Fruit fly (Drosophila melanogaster) whole organism, embryonic: ENCODE results near the gene FASN2.

Experiments
- B-H2 ChIP-seq: fragments of 200-800 bp; sonication (Bioruptor generic); optimal IDR thresholded peaks from 2 replicates; lab custom pipeline; 2018; ENCODE audit warnings: missing biosample characterization, mild to moderate bottlenecking, missing genetic modification characterization
- Bdp1 ChIP-seq: fragments of 200-800 bp; sonication (Bioruptor generic); optimal IDR thresholded peaks from 3 replicates; lab custom pipeline; 2016; ENCODE audit warnings: missing biosample characterization, missing genetic modification characterization
- CG10147 ChIP-seq: fragments of 200-800 bp; sonication (Bioruptor generic); optimal IDR thresholded peaks from 2 replicates; lab custom pipeline; 2019; ENCODE audit warnings: missing biosample characterization, mild to moderate bottlenecking, missing genetic modification characterization, moderate library complexity
- CG10959 ChIP-seq: fragments of 200-800 bp; sonication (Bioruptor generic); IDR thresholded peaks from 2 replicates; pipeline ENCODE4 v1.3.6; 2022; ENCODE audit warnings: missing biosample characterization, missing genetic modification characterization
- CG11085 ChIP-seq: fragments of 200-800 bp; sonication (Bioruptor generic); IDR thresholded peaks from 2 replicates; pipeline ENCODE4 v1.3.6; 2022; ENCODE audit warnings: missing biosample characterization, missing genetic modification characterization
- CG11560 ChIP-seq: fragments of 200-800 bp; sonication (Bioruptor generic); IDR thresholded peaks from 3 replicates; pipeline ENCODE4 v1.3.6; 2022; ENCODE audit warnings: missing biosample characterization, missing genetic modification characterization
- CG14965 ChIP-seq: fragments of 200-800 bp; sonication (Bioruptor generic); optimal IDR thresholded peaks from 2 replicates; lab custom pipeline; 2016; ENCODE audit warnings: missing biosample characterization, missing genetic modification characterization, borderline replicate concordance
- CG15269 ChIP-seq: fragments of 200-800 bp; sonication (Bioruptor generic); optimal IDR thresholded peaks from 2 replicates; lab custom pipeline; 2018; ENCODE audit warnings: missing biosample characterization, mild to moderate bottlenecking, missing genetic modification characterization, moderate library complexity
- CG17568 ChIP-seq: fragments of 200-800 bp; sonication (Bioruptor generic); optimal IDR thresholded peaks from 2 replicates; lab custom pipeline; 2018; ENCODE audit warnings: missing biosample characterization, mild to moderate bottlenecking, missing genetic modification characterization, moderate library complexity
- CG18011 ChIP-seq: fragments of 200-800 bp; sonication (Bioruptor generic); optimal IDR thresholded peaks from 2 replicates; lab custom pipeline; 2017; ENCODE audit warnings: missing biosample characterization, missing genetic modification characterization, mild to moderate bottlenecking, moderate library complexity, missing genotype
- CG18619 ChIP-seq: fragments of 200-800 bp; sonication (Bioruptor generic); optimal IDR thresholded peaks from 3 replicates; lab custom pipeline; 2017; ENCODE audit warnings: missing biosample characterization, mild to moderate bottlenecking, missing genetic modification characterization
- CG31224 ChIP-seq: fragments of 200-800 bp; sonication (Bioruptor generic); IDR thresholded peaks from 2 replicates; pipeline ENCODE4 v1.3.6; 2022; ENCODE audit warnings: missing biosample characterization, missing genetic modification characterization
- CG3281 ChIP-seq: fragments of 200-800 bp; sonication (Bioruptor generic); optimal IDR thresholded peaks from 3 replicates; lab custom pipeline; 2017; ENCODE audit warnings: missing biosample characterization, mild to moderate bottlenecking, missing genetic modification characterization
- CG3847 ChIP-seq: fragments of 200-800 bp; sonication (Bioruptor generic); IDR thresholded peaks from 2 replicates; pipeline ENCODE4 v1.3.6; 2022; ENCODE audit warnings: missing biosample characterization, missing genetic modification characterization
- CG7372 ChIP-seq: fragments of 200-800 bp; sonication (Bioruptor generic); IDR thresholded peaks from 2 replicates; pipeline ENCODE4 v1.3.6; 2022; ENCODE audit warnings: missing biosample characterization, missing genetic modification characterization
- CG8290 ChIP-seq, 3 experiments: fragments of 200-800 bp; sonication (Bioruptor generic); optimal IDR thresholded peaks; 2 replicates each; lab custom pipeline; 2016 to 2019; ENCODE audit warnings: missing biosample characterization in 3 of 3, missing genetic modification characterization in 3 of 3, mild to moderate bottlenecking in 2 of 3, moderate library complexity in 1 of 3
- Dbx ChIP-seq: fragments of 200-800 bp; sonication (Bioruptor generic); IDR thresholded peaks from 3 replicates; pipeline ENCODE4 v1.3.6; 2022; ENCODE audit warnings: missing biosample characterization, missing genetic modification characterization
- Dip3 ChIP-seq: fragments of 200-800 bp; sonication (Bioruptor generic); optimal IDR thresholded peaks from 3 replicates; lab custom pipeline; 2016; ENCODE audit warnings: missing biosample characterization, missing genetic modification characterization
- H15 ChIP-seq: fragments of 200-800 bp; sonication (Bioruptor generic); IDR thresholded peaks from 3 replicates; pipeline ENCODE4 v1.3.6; 2022; ENCODE audit warnings: missing biosample characterization, missing genetic modification characterization
- HLHmδ ChIP-seq: fragments of 200-800 bp; sonication (Bioruptor generic); optimal IDR thresholded peaks from 2 replicates; lab custom pipeline; 2018; ENCODE audit warnings: missing biosample characterization, mild to moderate bottlenecking, missing genetic modification characterization, moderate library complexity
- Hand ChIP-seq: fragments of 200-800 bp; sonication (Bioruptor generic); optimal IDR thresholded peaks from 2 replicates; lab custom pipeline; 2017; ENCODE audit warnings: mild to moderate bottlenecking, missing biosample characterization, missing genetic modification reagents, missing genetic modification characterization
- Hmr ChIP-seq: fragments of 200-800 bp; sonication (Bioruptor generic); optimal IDR thresholded peaks from 3 replicates; lab custom pipeline; 2017; ENCODE audit warnings: mild to moderate bottlenecking, missing biosample characterization, missing genetic modification reagents, missing genetic modification characterization
- Hr78 ChIP-seq, 2 experiments: fragments of 200-800 bp in 1 of 2; fragments of >200 bp in 1 of 2; sonication (Bioruptor generic) in 1 of 2; optimal IDR thresholded peaks; 2 replicates each; lab custom pipeline; 2017 to 2019; ENCODE audit warnings: missing biosample characterization in 2 of 2, missing genetic modification characterization in 2 of 2, mild to moderate bottlenecking in 1 of 2, moderate library complexity in 1 of 2
- MESR4 ChIP-seq: fragments of 200-800 bp; sonication (Bioruptor generic); optimal IDR thresholded peaks from 2 replicates; lab custom pipeline; 2018; ENCODE audit warnings: missing biosample characterization, mild to moderate bottlenecking, missing genetic modification characterization, moderate library complexity
- Max ChIP-seq: fragments of 200-800 bp; sonication (Bioruptor generic); optimal IDR thresholded peaks from 2 replicates; lab custom pipeline; 2016; ENCODE audit warnings: missing biosample characterization, mild to moderate bottlenecking, missing genetic modification characterization
- Nf-YC ChIP-seq: fragments of 200-800 bp; optimal IDR thresholded peaks from 3 replicates; lab custom pipeline; 2019; ENCODE audit warnings: missing biosample characterization, mild to moderate bottlenecking, missing genetic modification characterization, moderate library complexity
- Oli ChIP-seq: fragments of 200-800 bp; sonication (Bioruptor generic); optimal IDR thresholded peaks from 2 replicates; lab custom pipeline; 2018; ENCODE audit warnings: missing biosample characterization, mild to moderate bottlenecking, missing genetic modification characterization, moderate library complexity
- Sox102F ChIP-seq: fragments of 200-800 bp; sonication (Bioruptor generic); optimal IDR thresholded peaks from 2 replicates; lab custom pipeline; 2018; ENCODE audit warnings: missing biosample characterization, mild to moderate bottlenecking, missing genetic modification characterization, moderate library complexity
- Usf ChIP-seq: fragments of 200-800 bp; sonication (Bioruptor generic); optimal IDR thresholded peaks from 2 replicates; lab custom pipeline; 2017; ENCODE audit warnings: missing genotype, missing biosample characterization, missing genetic modification characterization
- YL-1 ChIP-seq: fragments of 200-800 bp; sonication (Bioruptor generic); optimal IDR thresholded peaks from 3 replicates; lab custom pipeline; 2017; ENCODE audit warnings: missing biosample characterization, mild to moderate bottlenecking, missing genetic modification characterization
- az2 ChIP-seq: fragments of 200-800 bp; sonication (Bioruptor generic); optimal IDR thresholded peaks from 3 replicates; lab custom pipeline; 2016; ENCODE audit warnings: missing biosample characterization, missing genetic modification characterization
- btn ChIP-seq: fragments of 200-800 bp; sonication (Bioruptor generic); optimal IDR thresholded peaks from 2 replicates; lab custom pipeline; 2016; ENCODE audit warnings: missing biosample characterization, missing genetic modification characterization
- chif ChIP-seq, 2 experiments: fragments of 200-800 bp; sonication (Bioruptor generic); optimal IDR thresholded peaks; 3 replicates each; lab custom pipeline; 2016; ENCODE audit warnings: missing biosample characterization in 2 of 2, missing genetic modification characterization in 2 of 2
- chinmo ChIP-seq: fragments of 200-800 bp; sonication (Bioruptor generic); IDR thresholded peaks from 4 replicates; pipeline ENCODE4 v1.3.6; 2022; ENCODE audit warnings: missing biosample characterization, missing genetic modification characterization; ENCODE audit not compliant: partially characterized antibody
- disco-r ChIP-seq: fragments of 200-800 bp; sonication (Bioruptor generic); optimal IDR thresholded peaks from 2 replicates; lab custom pipeline; 2016; ENCODE audit warnings: missing biosample characterization, missing genetic modification characterization
- dpn ChIP-seq, 2 experiments: fragments of 200-800 bp; sonication (Bioruptor generic); optimal IDR thresholded peaks; 3 replicates each; lab custom pipeline; 2016; ENCODE audit warnings: missing biosample characterization in 2 of 2, missing genetic modification characterization in 2 of 2
- gce ChIP-seq: fragments of 200-800 bp; sonication (Bioruptor generic); IDR thresholded peaks from 3 replicates; pipeline ENCODE4 v1.3.6; 2022; ENCODE audit warnings: missing biosample characterization, missing genetic modification characterization
- gfzf ChIP-seq: fragments of 200-800 bp; sonication (Bioruptor generic); optimal IDR thresholded peaks from 2 replicates; lab custom pipeline; 2016; ENCODE audit warnings: missing biosample characterization, mild to moderate bottlenecking, missing genetic modification characterization, moderate library complexity
- ken ChIP-seq: fragments of 200-800 bp; sonication (Bioruptor generic); IDR thresholded peaks from 3 replicates; pipeline ENCODE4 v1.3.6; 2022; ENCODE audit warnings: missing biosample characterization, missing genetic modification characterization
- lab ChIP-seq: fragments of 200-800 bp; sonication (Bioruptor generic); optimal IDR thresholded peaks from 3 replicates; lab custom pipeline; 2017; ENCODE audit warnings: missing biosample characterization, missing genetic modification characterization, mild to moderate bottlenecking, moderate library complexity, missing genetic modification reagents
- prd ChIP-seq, 3 experiments: fragments of >200 bp in 2 of 3; fragments of 200-800 bp in 1 of 3; sonication (Bioruptor generic) in 1 of 3; optimal IDR thresholded peaks in 2 of 3; IDR thresholded peaks in 1 of 3; 2 replicates in 2 of 3; 3 replicates in 1 of 3; pipeline versions ENCODE4 v1.3.6 to Lab custom; 2017 to 2022; ENCODE audit warnings: missing biosample characterization in 1 of 3, missing genetic modification characterization in 1 of 3
- pum ChIP-seq: fragments of 200-800 bp; sonication (Bioruptor generic); optimal IDR thresholded peaks from 2 replicates; lab custom pipeline; 2016; ENCODE audit warnings: missing biosample characterization, missing genetic modification characterization
- rib ChIP-seq: fragments of 200-800 bp; sonication (Bioruptor generic); IDR thresholded peaks from 2 replicates; pipeline ENCODE4 v1.3.6; 2022; ENCODE audit warnings: missing biosample characterization, missing genetic modification characterization
- shn ChIP-seq: fragments of 200-800 bp; sonication (Bioruptor generic); optimal IDR thresholded peaks from 3 replicates; lab custom pipeline; 2016; ENCODE audit warnings: missing biosample characterization, missing genetic modification characterization
- sqz ChIP-seq: fragments of 200-800 bp; sonication (Bioruptor generic); optimal IDR thresholded peaks from 3 replicates; lab custom pipeline; 2018; ENCODE audit warnings: missing biosample characterization, mild to moderate bottlenecking, missing genetic modification characterization
- ssp ChIP-seq: fragments of 200-800 bp; sonication (Bioruptor generic); IDR thresholded peaks from 2 replicates; pipeline ENCODE4 v1.3.6; 2022; ENCODE audit warnings: missing biosample characterization, missing genetic modification characterization
- tna ChIP-seq: fragments of 200-800 bp; sonication (Bioruptor generic); IDR thresholded peaks from 2 replicates; pipeline ENCODE4 v1.3.6; 2022; ENCODE audit warnings: missing biosample characterization, missing genetic modification characterization; ENCODE audit not compliant: partially characterized antibody
- wor ChIP-seq: fragments of 200-800 bp; sonication (Bioruptor generic); IDR thresholded peaks from 2 replicates; pipeline ENCODE4 v1.3.6; 2022; ENCODE audit warnings: missing biosample characterization, missing genetic modification characterization
- z ChIP-seq: fragments of 200-800 bp; sonication (Bioruptor generic); IDR thresholded peaks from 3 replicates; pipeline ENCODE4 v1.3.6; 2022; ENCODE audit warnings: missing biosample characterization, missing genetic modification characterization

FASN2 gene

DNA sequence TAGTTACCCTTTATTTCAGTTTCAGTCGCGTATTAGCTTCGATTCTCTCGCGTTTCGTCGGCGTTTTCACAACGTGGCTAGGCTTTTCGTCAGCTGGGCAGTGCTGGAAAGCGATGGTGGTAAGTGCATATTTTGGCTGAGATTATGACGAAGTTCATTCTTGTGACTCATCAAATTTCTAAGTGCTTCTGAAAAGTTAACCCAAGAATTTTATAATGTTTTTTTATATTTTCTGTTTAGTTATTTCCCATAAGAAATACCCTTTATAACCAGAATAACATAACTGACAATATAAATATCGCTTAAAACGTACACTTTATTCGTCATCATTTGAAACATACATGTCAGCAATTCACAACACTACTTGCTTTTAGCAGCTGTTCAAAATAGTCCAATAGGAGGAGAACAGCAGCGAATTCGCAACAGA is 6.6 kb upstream of the FASN2 start, which contains the start of the genes CG17260 and SerRS (continued):
- peak; percentile 90 for TF ChIP-seq Oli (tag; lab: Kevin White, UChicago)
- peak; percentile 84 for TF ChIP-seq CG18011 (GFP tag; lab: Kevin White, UChicago)
- peak; percentile 89 for TF ChIP-seq Bdp1 (GFP tag; lab: Kevin White, UChicago)
- TF ChIP-seq CG8290 (GFP tag; optimal IDR thresholded peaks at IDR 0.05; lab: Kevin White, UChicago): peak; percentile 88
- TF ChIP-seq CG8290 (tag; optimal IDR thresholded peaks at IDR 0.05; lab: Kevin White, UChicago): peak; percentile 74 to 77
- TF ChIP-seq gfzf (GFP tag; lab: Kevin White, UChicago): peak; percentile 40
- peak; percentile 94 for TF ChIP-seq lab (GFP tag; lab: Kevin White, UChicago)
- TF ChIP-seq chinmo (GFP tag; lab: Robert Waterston, UW): 0 out of 4 replicates have a peak, but pooled peaks have one; percentile 26
- peak; percentile 92 for TF ChIP-seq YL-1 (GFP tag; lab: Kevin White, UChicago)
- TF ChIP-seq CG11085 (GFP tag; lab: Robert Waterston, UW): peak; percentile 92
- TF ChIP-seq CG18619 (GFP tag; lab: Kevin White, UChicago): peak; percentile 89
- TF ChIP-seq MESR4 (GFP tag; lab: Kevin White, UChicago): peak; percentile 69
- TF ChIP-seq B-H2 (GFP tag; lab: Kevin White, UChicago): peak; percentile 85
- peak; percentile 86 for TF ChIP-seq Nf-YC (tag; lab: Kevin White, UChicago)
- no peak for TF ChIP-seq HLHmδ
- TF ChIP-seq CG31224 (GFP tag; lab: Robert Waterston, UW): peak; percentile 89
- TF ChIP-seq shn: peak; percentile 93
- TF ChIP-seq chif (GFP tag; optimal IDR thresholded peaks at IDR 0.05; lab: Kevin White, UChicago): peak; percentile 89 to 94
- peak; percentile 92 for TF ChIP-seq az2 (GFP tag; lab: Kevin White, UChicago)
- peak; percentile 97 for TF ChIP-seq pum
- TF ChIP-seq CG10959 (GFP tag; lab: Robert Waterston, UW): peak; percentile 43
- peak; percentile 90 for TF ChIP-seq ssp (GFP tag; lab: Robert Waterston, UW)
- peak; percentile 92 for TF ChIP-seq Hmr (GFP tag; lab: Kevin White, UChicago)
- peak; percentile 95 for TF ChIP-seq Dbx
- peak; percentile 90 for TF ChIP-seq CG10147 (GFP tag; lab: Kevin White, UChicago)
- peak; percentile 90 for TF ChIP-seq CG15269
- TF ChIP-seq CG3847: peak; percentile 95
- TF ChIP-seq dpn (GFP tag; optimal IDR thresholded peaks at IDR 0.05; lab: Kevin White, UChicago): peak; percentile 95 to 96
- peak; percentile 88 for TF ChIP-seq CG7372 (GFP tag; lab: Robert Waterston, UW)
- no peak for TF ChIP-seq Hr78 (GFP tag; optimal IDR thresholded peaks at IDR 0.05; lab: Kevin White, UChicago)
- no peak for TF ChIP-seq prd (optimal IDR thresholded peaks at IDR 0.05; lab: Kevin White, UChicago)
- TF ChIP-seq prd (GFP tag; IDR thresholded peaks at IDR 0.05; lab: Robert Waterston, UW): peak; percentile 98
- TF ChIP-seq CG14965 (GFP tag; lab: Kevin White, UChicago): no peak
- TF ChIP-seq CG17568 (GFP tag; lab: Kevin White, UChicago): no peak
- TF ChIP-seq Dip3 (GFP tag; lab: Kevin White, UChicago): peak; percentile 97
- peak; percentile 64 for TF ChIP-seq Usf (GFP tag; lab: Kevin White, UChicago)
- peak; percentile 63; the same call in 1 of the 3 replicates for TF ChIP-seq gce (GFP tag; lab: Robert Waterston, UW)
- TF ChIP-seq sqz (GFP tag; lab: Kevin White, UChicago): no peak
- no peak for TF ChIP-seq z (GFP tag; lab: Robert Waterston, UW)
- TF ChIP-seq tna (GFP tag; lab: Robert Waterston, UW): no peak
- peak; percentile 86 for TF ChIP-seq H15 (GFP tag; lab: Robert Waterston, UW)
- peak; percentile 94 for TF ChIP-seq ken (GFP tag; lab: Robert Waterston, UW)
- peak; percentile 88 for TF ChIP-seq wor (GFP tag; lab: Robert Waterston, UW)
- peak; percentile 26 for TF ChIP-seq Hand
- peak; percentile 85 for TF ChIP-seq disco-r (GFP tag; lab: Kevin White, UChicago)
- peak; percentile 97 for TF ChIP-seq Max (GFP tag; lab: Kevin White, UChicago)
- peak; percentile 60 for TF ChIP-seq btn (GFP tag; lab: Kevin White, UChicago)
- peak; percentile 88 for TF ChIP-seq rib (GFP tag; lab: Robert Waterston, UW)
- peak; percentile 93 for TF ChIP-seq Sox102F (GFP tag; lab: Kevin White, UChicago)
- peak; percentile 89 for TF ChIP-seq CG3281
- TF ChIP-seq CG11560: peak; percentile 86
